Fruit fly (Drosophila melanogaster) whole organism, prepupa: ENCODE data around the gene CG32588.
A peak's percentile ranks its signal among the peaks of the same experiment; 100 is the strongest.

Source experiments
- Blimp-1 ChIP-seq: fragments of 200-800 bp; sonication (Bioruptor generic); optimal IDR thresholded peaks from 3 replicates; lab custom pipeline; 2017; ENCODE audit warnings: missing biosample characterization, missing genetic modification characterization, mild to moderate bottlenecking, moderate library complexity, missing genetic modification reagents
- CG10631 ChIP-seq: fragments of 200-800 bp; sonication (Bioruptor generic); optimal IDR thresholded peaks from 2 replicates; lab custom pipeline; 2016; ENCODE audit warnings: missing biosample characterization, missing genetic modification characterization
- CG10669 ChIP-seq: fragments of 200-800 bp; sonication (Bioruptor generic); optimal IDR thresholded peaks from 3 replicates; lab custom pipeline; 2018; ENCODE audit warnings: missing biosample characterization, mild to moderate bottlenecking, missing genetic modification characterization, moderate library complexity
- CG11294 ChIP-seq: fragments of 200-800 bp; sonication (Bioruptor generic); IDR thresholded peaks from 2 replicates; pipeline ENCODE4 v1.3.6; 2022; ENCODE audit warnings: missing biosample characterization, missing genetic modification characterization
- CG11902 ChIP-seq: fragments of 200-800 bp; sonication (Bioruptor generic); optimal IDR thresholded peaks from 3 replicates; lab custom pipeline; 2016; ENCODE audit warnings: missing biosample characterization, missing genetic modification characterization
- CG15336 ChIP-seq: fragments of 200-800 bp; sonication (Bioruptor generic); IDR thresholded peaks from 2 replicates; pipeline ENCODE4 v1.3.6; 2022; ENCODE audit warnings: missing biosample characterization, missing genetic modification characterization
- CG32006 ChIP-seq: fragments of 200-800 bp; sonication (Bioruptor generic); optimal IDR thresholded peaks from 3 replicates; lab custom pipeline; 2017; ENCODE audit warnings: missing biosample characterization, mild to moderate bottlenecking, missing genetic modification characterization
- CG3919 ChIP-seq: fragments of 200-800 bp; sonication (Bioruptor generic); optimal IDR thresholded peaks from 3 replicates; lab custom pipeline; 2016; ENCODE audit warnings: missing biosample characterization, missing genetic modification characterization
- CG4318 ChIP-seq: fragments of 200-800 bp; sonication (Bioruptor generic); optimal IDR thresholded peaks from 3 replicates; lab custom pipeline; 2017; ENCODE audit warnings: missing biosample characterization, mild to moderate bottlenecking, missing genetic modification characterization
- CG6163 ChIP-seq: fragments of 200-800 bp; sonication (Bioruptor generic); IDR thresholded peaks from 3 replicates; pipeline ENCODE4 v1.3.6; 2022; ENCODE audit warnings: missing biosample characterization, missing genetic modification characterization
- CG6276 ChIP-seq: fragments of 200-800 bp; sonication (Bioruptor generic); optimal IDR thresholded peaks from 2 replicates; lab custom pipeline; 2017; ENCODE audit warnings: missing biosample characterization, mild to moderate bottlenecking, missing genetic modification characterization
- CG6792 ChIP-seq: fragments of 200-800 bp; sonication (Bioruptor generic); optimal IDR thresholded peaks from 3 replicates; lab custom pipeline; 2016; ENCODE audit warnings: missing biosample characterization, missing genetic modification characterization
- CG6808 ChIP-seq: fragments of 200-800 bp; sonication (Bioruptor generic); optimal IDR thresholded peaks from 3 replicates; lab custom pipeline; 2017; ENCODE audit warnings: missing biosample characterization, missing genetic modification characterization, mild to moderate bottlenecking, moderate library complexity, missing genetic modification reagents
- CG6854 ChIP-seq: fragments of 200-800 bp; sonication (Bioruptor generic); optimal IDR thresholded peaks from 2 replicates; lab custom pipeline; 2017; ENCODE audit warnings: missing biosample characterization, mild to moderate bottlenecking, missing genetic modification characterization
- CG7368 ChIP-seq: fragments of 200-800 bp; sonication (Bioruptor generic); optimal IDR thresholded peaks from 3 replicates; lab custom pipeline; 2016; ENCODE audit warnings: missing biosample characterization, missing genetic modification characterization
- CG9139 ChIP-seq: fragments of 200-800 bp; sonication (Bioruptor generic); optimal IDR thresholded peaks from 3 replicates; lab custom pipeline; 2017; ENCODE audit warnings: missing biosample characterization, mild to moderate bottlenecking, missing genetic modification characterization
- Eip75B ChIP-seq: fragments of 200-800 bp; sonication (Bioruptor generic); optimal IDR thresholded peaks from 3 replicates; lab custom pipeline; 2016; ENCODE audit warnings: missing biosample characterization, missing genetic modification characterization
- Eip78C ChIP-seq: fragments of 200-800 bp; sonication (Bioruptor generic); peaks from one replicate; lab custom pipeline; 2016; ENCODE audit warnings: missing biosample characterization, missing genetic modification characterization
- Eip93F ChIP-seq: fragments of 200-800 bp; sonication (Bioruptor generic); optimal IDR thresholded peaks from 2 replicates; lab custom pipeline; 2016; ENCODE audit warnings: missing biosample characterization, mild to moderate bottlenecking, missing genetic modification characterization
- Ets21C ChIP-seq: fragments of 200-800 bp; sonication (Bioruptor generic); optimal IDR thresholded peaks from 3 replicates; lab custom pipeline; 2016; ENCODE audit warnings: missing biosample characterization, missing genetic modification characterization
- Ets96B ChIP-seq: fragments of 200-800 bp; optimal IDR thresholded peaks from 2 replicates; lab custom pipeline; 2019; ENCODE audit warnings: missing biosample characterization, mild to moderate bottlenecking, missing genetic modification characterization, moderate library complexity
- OdsH ChIP-seq: fragments of 200-800 bp; sonication (Bioruptor generic); optimal IDR thresholded peaks from 3 replicates; lab custom pipeline; 2016; ENCODE audit warnings: missing biosample characterization, missing genetic modification characterization
- Smox ChIP-seq: fragments of 200-800 bp; sonication (Bioruptor generic); optimal IDR thresholded peaks from 3 replicates; lab custom pipeline; 2016; ENCODE audit warnings: missing biosample characterization, missing genetic modification characterization
- Sox102F ChIP-seq: fragments of 200-800 bp; sonication (Bioruptor generic); optimal IDR thresholded peaks from 2 replicates; lab custom pipeline; 2016; ENCODE audit warnings: missing biosample characterization, mild to moderate bottlenecking, missing genetic modification characterization
- Sox14 ChIP-seq: fragments of 200-800 bp; sonication (Bioruptor generic); optimal IDR thresholded peaks from 3 replicates; lab custom pipeline; 2016; ENCODE audit warnings: missing biosample characterization, missing genetic modification characterization
- Sox15 ChIP-seq: fragments of 200-800 bp; sonication (Bioruptor generic); optimal IDR thresholded peaks from 3 replicates; lab custom pipeline; 2016; ENCODE audit warnings: missing biosample characterization, missing genetic modification characterization
- achi ChIP-seq: fragments of 200-800 bp; sonication (Bioruptor generic); optimal IDR thresholded peaks from 3 replicates; lab custom pipeline; 2016; ENCODE audit warnings: missing biosample characterization, missing genetic modification characterization
- cyc ChIP-seq: fragments of 200-800 bp; sonication (Bioruptor generic); optimal IDR thresholded peaks from 3 replicates; lab custom pipeline; 2016; ENCODE audit warnings: missing biosample characterization, missing genetic modification characterization
- dac ChIP-seq: fragments of 200-800 bp; sonication (Bioruptor generic); optimal IDR thresholded peaks from 2 replicates; lab custom pipeline; 2017; ENCODE audit warnings: missing biosample characterization, mild to moderate bottlenecking, missing genetic modification characterization
- dsx ChIP-seq: fragments of 200-800 bp; optimal IDR thresholded peaks from 3 replicates; lab custom pipeline; 2019; ENCODE audit warnings: missing biosample characterization, mild to moderate bottlenecking, missing genetic modification characterization, moderate library complexity; ENCODE audit not compliant: poor library complexity, severe bottlenecking
- lz ChIP-seq: fragments of 200-800 bp; sonication (Bioruptor generic); optimal IDR thresholded peaks from 3 replicates; lab custom pipeline; 2016; ENCODE audit warnings: missing biosample characterization, missing genetic modification characterization
- net ChIP-seq: fragments of 200-800 bp; sonication (Bioruptor generic); optimal IDR thresholded peaks from 3 replicates; lab custom pipeline; 2016; ENCODE audit warnings: missing biosample characterization, missing genetic modification characterization
- spab ChIP-seq: fragments of 200-800 bp; sonication (Bioruptor generic); optimal IDR thresholded peaks from 2 replicates; lab custom pipeline; 2017; ENCODE audit warnings: missing biosample characterization, mild to moderate bottlenecking, missing genetic modification characterization, missing genetic modification reagents
- svp ChIP-seq: fragments of 200-800 bp; sonication (Bioruptor generic); peaks from one replicate; lab custom pipeline; 2016; ENCODE audit warnings: missing biosample characterization, missing genetic modification characterization
- topi ChIP-seq: fragments of 200-800 bp; sonication (Bioruptor generic); optimal IDR thresholded peaks from 3 replicates; lab custom pipeline; 2016; ENCODE audit warnings: missing biosample characterization, missing genetic modification characterization
- vri ChIP-seq: fragments of 200-800 bp; sonication (Bioruptor generic); optimal IDR thresholded peaks from 3 replicates; lab custom pipeline; 2016; ENCODE audit warnings: missing biosample characterization, mild to moderate bottlenecking, missing genetic modification characterization

The CG32588 gene

DNA sequence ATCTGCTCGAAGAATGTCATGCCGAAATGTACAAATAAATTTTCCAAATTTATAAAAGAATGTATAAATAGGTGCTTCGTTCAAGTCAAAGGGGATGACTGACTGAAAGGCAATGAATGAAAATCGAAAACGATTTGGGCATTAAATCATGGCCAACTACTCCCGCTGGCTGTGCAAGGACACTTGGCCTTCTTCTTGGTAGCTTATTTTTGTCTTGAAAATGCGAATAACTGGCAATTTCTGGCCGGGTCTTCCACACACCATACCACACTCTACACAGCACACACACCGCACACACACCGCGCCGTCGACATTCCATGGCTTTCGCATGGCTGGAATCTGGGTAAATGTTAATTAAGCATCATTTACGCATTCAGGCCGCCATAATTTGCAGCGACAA, at the start of gene CG32588:
Gene CG32588, minus strand, starts transcription at position 101 of the 400 bp plus-strand sequence.
- no peak for TF ChIP-seq CG11902
- TF ChIP-seq vri (GFP tag; lab: Kevin White, UChicago): no peak
- TF ChIP-seq CG3919 (GFP tag; lab: Kevin White, UChicago): no peak
- no peak for TF ChIP-seq Ets21C (GFP tag; lab: Kevin White, UChicago)
- TF ChIP-seq dsx (GFP tag; lab: Kevin White, UChicago): no peak
- TF ChIP-seq CG10669 (GFP tag; lab: Kevin White, UChicago): no peak
- TF ChIP-seq net (GFP tag; lab: Kevin White, UChicago): no peak
- TF ChIP-seq Smox (GFP tag; lab: Kevin White, UChicago): no peak
- no peak for TF ChIP-seq dac (GFP tag; lab: Kevin White, UChicago)
- TF ChIP-seq spab (GFP tag; lab: Kevin White, UChicago): no peak
- TF ChIP-seq CG32006: no peak
- no peak for TF ChIP-seq Blimp-1 (GFP tag; lab: Kevin White, UChicago)
- TF ChIP-seq achi (GFP tag; lab: Kevin White, UChicago): no peak
- TF ChIP-seq CG9139 (GFP tag; lab: Kevin White, UChicago): no peak
- no peak for TF ChIP-seq Sox14
- TF ChIP-seq CG6808: no peak

DNA sequence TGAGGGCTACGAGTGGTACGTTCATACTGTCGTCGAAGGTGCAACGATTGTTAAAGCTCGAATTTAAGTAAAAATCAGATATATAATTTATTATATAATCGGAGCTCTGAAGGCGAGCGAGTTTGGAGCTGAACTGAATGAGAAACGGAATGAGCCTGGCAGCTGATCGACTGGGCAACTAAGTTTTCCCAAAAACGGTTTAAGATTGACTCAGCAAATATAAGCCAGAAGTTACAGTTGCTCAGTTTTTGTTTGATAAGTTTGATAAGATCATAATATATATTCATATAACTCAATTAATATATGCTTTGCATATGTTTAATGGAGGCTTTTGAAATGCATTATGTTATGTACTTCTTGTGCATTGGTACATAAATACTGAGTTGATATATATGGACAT, 38.4 kb upstream of the CG32588 start, which contains the start of gene PPYR1:
Gene PPYR1, minus strand, starts transcription at position 101 of the 400 bp plus-strand sequence.
- TF ChIP-seq Eip75B (GFP tag; lab: Kevin White, UChicago): no peak
- TF ChIP-seq net (GFP tag; lab: Kevin White, UChicago): no peak
- TF ChIP-seq topi (GFP tag; lab: Kevin White, UChicago): no peak
- TF ChIP-seq CG6163: no peak
- TF ChIP-seq Eip93F: no peak

DNA sequence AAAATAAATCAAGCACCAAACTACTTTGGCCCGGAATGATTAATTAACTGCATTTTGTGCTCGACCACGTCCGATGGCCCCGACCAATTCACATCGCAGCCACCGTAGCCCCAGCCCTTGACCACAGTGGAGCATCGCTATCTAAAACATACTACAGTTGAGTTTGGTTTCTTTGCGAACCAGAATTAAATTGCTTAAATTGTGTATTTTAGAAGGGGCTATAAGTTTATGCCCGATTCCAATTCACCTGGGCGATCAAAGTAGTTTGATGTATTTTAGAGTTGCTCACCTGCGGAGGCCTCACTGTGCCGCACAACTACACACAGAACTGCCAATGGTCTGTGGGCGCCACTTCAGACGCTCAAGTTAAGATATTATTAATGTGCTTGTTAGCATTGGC, 28.8 kb upstream of the CG32588 start:
- TF ChIP-seq CG6163: 0 out of 3 replicates have a peak, but pooled peaks have one; percentile 23
- peak; percentile 58 for TF ChIP-seq Eip78C
- no peak for TF ChIP-seq CG4318 (GFP tag; lab: Kevin White, UChicago)
- TF ChIP-seq OdsH (GFP tag; lab: Kevin White, UChicago): peak; percentile 4
- TF ChIP-seq Ets96B (tag; lab: Kevin White, UChicago): no peak
- TF ChIP-seq CG6792 (GFP tag; lab: Kevin White, UChicago): peak; percentile 2
- TF ChIP-seq svp (GFP tag; lab: Kevin White, UChicago): peak; percentile 63
- TF ChIP-seq, all 60 proteins: peak for 5

DNA sequence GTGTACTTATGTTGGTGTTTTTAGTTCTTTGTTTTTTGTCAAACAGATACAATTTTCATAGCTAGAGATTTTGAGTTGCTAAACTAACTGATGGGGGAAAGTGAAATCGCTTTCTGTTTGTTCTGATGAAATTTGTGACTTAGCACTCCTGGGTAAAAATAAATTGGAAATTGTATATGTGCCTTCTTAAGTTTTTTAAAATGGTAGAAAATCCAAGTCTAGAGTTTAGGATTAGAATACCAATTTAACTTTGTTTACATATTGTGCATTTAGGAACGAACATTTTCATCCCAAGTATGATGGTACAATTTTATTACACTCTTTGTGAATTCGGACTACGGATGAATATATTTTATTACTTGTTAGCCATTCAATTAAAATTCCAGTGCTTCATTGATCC, 23.3 kb upstream of the CG32588 start, which contains the start of gene CG9101:
Gene CG9101, minus strand, starts transcription at position 101 of the 400 bp plus-strand sequence.
- TF ChIP-seq cyc (GFP tag; lab: Kevin White, UChicago) (no peak), CG6276 (GFP tag; lab: Kevin White, UChicago) (no peak), CG32006 (no peak), CG6854 (GFP tag; lab: Kevin White, UChicago) (no peak), Sox102F (no peak), CG10631 (GFP tag; lab: Kevin White, UChicago) (no peak), CG11294 (GFP tag; lab: Robert Waterston, UW) (no peak), Eip93F (no peak), lz (GFP tag; lab: Kevin White, UChicago) (no peak), Smox (GFP tag; lab: Kevin White, UChicago) (no peak), Eip75B (GFP tag; lab: Kevin White, UChicago) (no peak), CG7368 (no peak), CG15336 (GFP tag; lab: Robert Waterston, UW) (no peak), Sox15 (GFP tag; lab: Kevin White, UChicago) (no peak)
